Worm (Caenorhabditis elegans) whole organism, early embryonic: ENCODE measurements around the gene B0302.5.

ENCODE experiments used
- ama-1 ChIP-seq: fragments of 150-350 bp; optimal IDR thresholded peaks from 2 replicates; lab custom pipeline; 2014
- scrt-1 ChIP-seq: fragments of 200-800 bp; sonication (Bioruptor generic); IDR thresholded peaks from 2 replicates; pipeline ENCODE4 v1.3.6; 2022; ENCODE audit warnings: missing genetic modification characterization, missing compliant biosample characterization
- tbx-37 ChIP-seq: fragments of 200-800 bp; sonication (Bioruptor generic); conservative IDR thresholded peaks from 2 replicates; pipeline ENCODE4 v1.3.6; 2022; ENCODE audit warnings: missing genetic modification reagents, missing genetic modification characterization, missing compliant biosample characterization

DNA sequence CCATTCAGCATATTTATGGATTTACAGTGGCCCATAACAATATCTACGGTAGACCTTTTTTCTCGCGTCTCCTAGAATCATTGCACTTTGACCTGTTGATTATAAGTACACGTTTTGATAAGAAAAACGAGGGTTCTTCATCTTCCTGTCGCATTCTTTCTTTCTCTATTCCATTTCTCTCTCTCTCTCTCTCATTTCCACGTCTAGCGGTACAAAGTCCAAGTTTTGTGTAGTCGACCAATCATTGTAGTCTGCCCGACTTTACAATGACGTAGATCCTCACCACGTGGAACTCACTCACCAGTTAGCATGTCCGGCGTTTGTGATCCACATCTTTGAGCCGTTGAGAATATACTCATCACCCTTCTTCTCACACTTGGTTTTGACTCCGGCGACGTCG is 21.2 kb upstream of the B0302.5 start:
- TF ChIP-seq scrt-1 (GFP tag; lab: Robert Waterston, UW) (no peak), ama-1 (lab: Kevin White, UChicago) (no peak), tbx-37 (GFP tag; lab: Robert Waterston, UW) (no peak)
